Worm (Caenorhabditis elegans) whole organism, early embryonic: Measurements from ENCODE around the gene R08F11.4.

Experiments
- F13C5.2 ChIP-seq: sonication (generic microtip); optimal IDR thresholded peaks from 2 replicates; lab custom pipeline; 2017; ENCODE audit warnings: mild to moderate bottlenecking, missing genetic modification characterization, inconsistent platforms, missing compliant biosample characterization
- aly-1 ChIP-seq: sonication (generic microtip); optimal IDR thresholded peaks from 2 replicates; lab custom pipeline; 2016; ENCODE audit warnings: missing genetic modification characterization, missing compliant biosample characterization
- ama-1 ChIP-seq: fragments of 150-350 bp; optimal IDR thresholded peaks from 2 replicates; lab custom pipeline; 2014
- ceh-36 ChIP-seq: sonication (generic microtip); optimal IDR thresholded peaks from 2 replicates; lab custom pipeline; 2016; ENCODE audit warnings: missing genetic modification characterization, inconsistent platforms, missing compliant biosample characterization
- ets-7 ChIP-seq: sonication (generic microtip); optimal IDR thresholded peaks from 2 replicates; lab custom pipeline; 2016; ENCODE audit warnings: missing genotype, missing genetic modification characterization, missing compliant biosample characterization
- flt-1 ChIP-seq: fragments of 200-800 bp; sonication (Bioruptor generic); IDR thresholded peaks from 2 replicates; pipeline ENCODE4 v1.3.6; 2022; ENCODE audit warnings: missing genetic modification characterization, missing compliant biosample characterization
- hmbx-1 ChIP-seq: sonication (generic microtip); optimal IDR thresholded peaks from 2 replicates; lab custom pipeline; 2016; ENCODE audit warnings: mild to moderate bottlenecking, missing genetic modification characterization, missing compliant biosample characterization
- hmg-4 ChIP-seq: fragments of 200-800 bp; sonication (Bioruptor generic); optimal IDR thresholded peaks from 2 replicates; lab custom pipeline; 2018; ENCODE audit warnings: mild to moderate bottlenecking, missing genetic modification characterization, missing compliant biosample characterization
- hnd-1 ChIP-seq: sonication (generic microtip); optimal IDR thresholded peaks from 2 replicates; lab custom pipeline; 2016; ENCODE audit warnings: missing genetic modification characterization, missing compliant biosample characterization
- pes-1 ChIP-seq: fragments of 200-800 bp; sonication (Bioruptor generic); IDR thresholded peaks from 2 replicates; pipeline ENCODE4 v1.3.6; 2022; ENCODE audit warnings: missing genetic modification reagents, missing genetic modification characterization, missing compliant biosample characterization
- sea-1 ChIP-seq: fragments of 200-800 bp; sonication (Bioruptor generic); conservative IDR thresholded peaks from 2 replicates; pipeline ENCODE4 v1.3.6; 2022; ENCODE audit warnings: missing genetic modification characterization, missing compliant biosample characterization
- tbx-11 ChIP-seq: fragments of 200-800 bp; sonication (Bioruptor generic); IDR thresholded peaks from 2 replicates; pipeline ENCODE4 v1.3.6; 2022; ENCODE audit warnings: missing genetic modification characterization, missing compliant biosample characterization
- tra-4 ChIP-seq: sonication (generic microtip); optimal IDR thresholded peaks from 2 replicates; lab custom pipeline; 2017; ENCODE audit warnings: missing genetic modification characterization, missing compliant biosample characterization

- TF ChIP-seq hmg-4 (GFP tag; lab: Kevin White, UChicago) (no peak), ets-7 (tag; lab: Kevin White, UChicago) (no peak), ama-1 (lab: Kevin White, UChicago) (no peak), flt-1 (no peak), hnd-1 (tag; lab: Kevin White, UChicago) (no peak), sea-1 (GFP tag; lab: Robert Waterston, UW) (no peak), tbx-11 (GFP tag; lab: Robert Waterston, UW) (no peak), aly-1 (no peak), hmbx-1 (tag; lab: Kevin White, UChicago) (no peak), F13C5.2 (tag; lab: Kevin White, UChicago) (no peak), ceh-36 (no peak), pes-1 (no peak), tra-4 (tag; lab: Kevin White, UChicago) (no peak)
These were observed 29.2 kb downstream of the R08F11.4 start, which contains the start of gene cysl-3 for ce11 chrV:3776086-3776589.
